Fruit fly (Drosophila melanogaster) whole organism, embryonic: ENCODE measurements around the gene CG8814.
A peak's percentile ranks its signal among the peaks of the same experiment; 100 is the strongest.

Experiments used
- Aef1 ChIP-seq: fragments of 200-800 bp; sonication (Bioruptor generic); IDR thresholded peaks from 3 replicates; pipeline ENCODE4 v1.3.6; 2022; ENCODE audit warnings: missing biosample characterization, missing genetic modification characterization
- Atf6 ChIP-seq: fragments of 200-800 bp; sonication (Bioruptor generic); IDR thresholded peaks from 2 replicates; pipeline ENCODE4 v1.3.6; 2022; ENCODE audit warnings: missing biosample characterization, missing genetic modification characterization
- C15 ChIP-seq: fragments of 200-800 bp; sonication (Bioruptor generic); IDR thresholded peaks from 3 replicates; pipeline ENCODE4 v1.3.6; 2022; ENCODE audit warnings: missing biosample characterization, missing genetic modification characterization
- CG10543 ChIP-seq: fragments of 200-800 bp; sonication (Bioruptor generic); optimal IDR thresholded peaks from 3 replicates; lab custom pipeline; 2017; ENCODE audit warnings: missing biosample characterization, mild to moderate bottlenecking, missing genetic modification characterization, moderate library complexity
- CG11247 ChIP-seq: fragments of 200-800 bp; sonication (Bioruptor generic); IDR thresholded peaks from 2 replicates; pipeline ENCODE4 v1.3.6; 2022; ENCODE audit warnings: missing biosample characterization, missing genetic modification characterization
- CG11504 ChIP-seq: fragments of 200-800 bp; sonication (Bioruptor generic); optimal IDR thresholded peaks from 3 replicates; lab custom pipeline; 2019; ENCODE audit warnings: missing biosample characterization, mild to moderate bottlenecking, missing genetic modification characterization, moderate library complexity
- CG12104 ChIP-seq: fragments of 200-800 bp; sonication (Bioruptor generic); optimal IDR thresholded peaks from 3 replicates; lab custom pipeline; 2016; ENCODE audit warnings: missing biosample characterization, missing genetic modification characterization
- CG1233 ChIP-seq: fragments of 200-800 bp; sonication (Bioruptor generic); optimal IDR thresholded peaks from 4 replicates; lab custom pipeline; 2018; ENCODE audit warnings: missing biosample characterization, mild to moderate bottlenecking, missing genetic modification characterization
- CG13424 ChIP-seq: fragments of 200-800 bp; sonication (Bioruptor generic); optimal IDR thresholded peaks from 2 replicates; lab custom pipeline; 2019; ENCODE audit warnings: missing biosample characterization, mild to moderate bottlenecking, missing genetic modification characterization, moderate library complexity
- CG14014 ChIP-seq: fragments of 200-800 bp; sonication (Bioruptor generic); IDR thresholded peaks from 2 replicates; pipeline ENCODE4 v1.3.6; 2022; ENCODE audit warnings: missing biosample characterization, missing genetic modification characterization
- CG1647 ChIP-seq: fragments of 200-800 bp; sonication (Bioruptor generic); optimal IDR thresholded peaks from 3 replicates; lab custom pipeline; 2016; ENCODE audit warnings: missing biosample characterization, missing genetic modification characterization
- CG17328 ChIP-seq: fragments of 200-800 bp; sonication (Bioruptor generic); IDR thresholded peaks from 2 replicates; pipeline ENCODE4 v1.3.6; 2022; ENCODE audit warnings: missing biosample characterization, missing genetic modification characterization
- CG17361 ChIP-seq: fragments of 200-800 bp; sonication (Bioruptor generic); IDR thresholded peaks from 3 replicates; pipeline ENCODE4 v1.3.6; 2022; ENCODE audit warnings: missing biosample characterization, missing genetic modification characterization
- CG17829 ChIP-seq: fragments of 200-800 bp; optimal IDR thresholded peaks from 2 replicates; lab custom pipeline; 2019; ENCODE audit warnings: missing biosample characterization, mild to moderate bottlenecking, missing genetic modification characterization, moderate library complexity
- CG2120 ChIP-seq: fragments of 200-800 bp; sonication (Bioruptor generic); optimal IDR thresholded peaks from 3 replicates; lab custom pipeline; 2016; ENCODE audit warnings: missing biosample characterization, missing genetic modification characterization
- CG2678 ChIP-seq: fragments of 200-800 bp; sonication (Bioruptor generic); optimal IDR thresholded peaks from 3 replicates; lab custom pipeline; 2019; ENCODE audit warnings: missing biosample characterization, mild to moderate bottlenecking, missing genetic modification characterization, moderate library complexity
- CG30403 ChIP-seq: fragments of 200-800 bp; sonication (Bioruptor generic); optimal IDR thresholded peaks from 3 replicates; lab custom pipeline; 2016; ENCODE audit warnings: missing biosample characterization, missing genetic modification characterization
- CG3163 ChIP-seq: fragments of 200-800 bp; sonication (Bioruptor generic); optimal IDR thresholded peaks from 3 replicates; lab custom pipeline; 2016; ENCODE audit warnings: missing biosample characterization, missing genetic modification characterization
- CG33557 ChIP-seq: fragments of 200-800 bp; sonication (Bioruptor generic); optimal IDR thresholded peaks from 2 replicates; lab custom pipeline; 2019; ENCODE audit warnings: missing biosample characterization, mild to moderate bottlenecking, missing genetic modification characterization, moderate library complexity
- CG3847 ChIP-seq: fragments of 200-800 bp; sonication (Bioruptor generic); IDR thresholded peaks from 2 replicates; pipeline ENCODE4 v1.3.6; 2022; ENCODE audit warnings: missing biosample characterization, missing genetic modification characterization
- CG4854 ChIP-seq: fragments of 200-800 bp; sonication (Bioruptor generic); optimal IDR thresholded peaks from 2 replicates; lab custom pipeline; 2016; ENCODE audit warnings: missing biosample characterization, missing genetic modification characterization, inconsistent platforms
- CG7357 ChIP-seq: fragments of 200-800 bp; sonication (Bioruptor generic); IDR thresholded peaks from 3 replicates; pipeline ENCODE4 v1.3.6; 2022; ENCODE audit warnings: missing biosample characterization, missing genetic modification characterization
- CG7372 ChIP-seq: fragments of 200-800 bp; sonication (Bioruptor generic); IDR thresholded peaks from 2 replicates; pipeline ENCODE4 v1.3.6; 2022; ENCODE audit warnings: missing biosample characterization, missing genetic modification characterization
- CG8388 ChIP-seq: fragments of 200-800 bp; sonication (Bioruptor generic); optimal IDR thresholded peaks from 2 replicates; lab custom pipeline; 2019; ENCODE audit warnings: missing biosample characterization, mild to moderate bottlenecking, missing genetic modification characterization, moderate library complexity
- CG9215 ChIP-seq: fragments of 200-800 bp; sonication (Bioruptor generic); IDR thresholded peaks from 2 replicates; pipeline ENCODE4 v1.3.6; 2022; ENCODE audit warnings: missing biosample characterization, missing genetic modification characterization
- CG9876 ChIP-seq: fragments of 200-800 bp; sonication (Bioruptor generic); optimal IDR thresholded peaks from 2 replicates; lab custom pipeline; 2016; ENCODE audit warnings: missing biosample characterization, missing genetic modification characterization
- CoRest ChIP-seq: fragments of 200-800 bp; sonication (Bioruptor generic); optimal IDR thresholded peaks from 3 replicates; lab custom pipeline; 2018; ENCODE audit warnings: missing biosample characterization, mild to moderate bottlenecking, missing genetic modification characterization, moderate library complexity
- CrebB ChIP-seq: fragments of 200-800 bp; sonication (Bioruptor generic); optimal IDR thresholded peaks from 3 replicates; lab custom pipeline; 2018; ENCODE audit warnings: missing biosample characterization, mild to moderate bottlenecking, missing genetic modification characterization
- Dip3 ChIP-seq: fragments of 200-800 bp; sonication (Bioruptor generic); optimal IDR thresholded peaks from 3 replicates; lab custom pipeline; 2016; ENCODE audit warnings: missing biosample characterization, missing genetic modification characterization
- Hr3 ChIP-seq: fragments of 200-800 bp; sonication (Bioruptor generic); optimal IDR thresholded peaks from 3 replicates; lab custom pipeline; 2016; ENCODE audit warnings: missing biosample characterization, missing genetic modification characterization
- Oaz ChIP-seq: fragments of 200-800 bp; sonication (Bioruptor generic); IDR thresholded peaks from 2 replicates; pipeline ENCODE4 v1.3.6; 2022; ENCODE audit warnings: missing biosample characterization, missing genetic modification characterization
- Pdp1 ChIP-seq, 2 experiments: fragments of 200-800 bp; sonication (Bioruptor generic); optimal IDR thresholded peaks; 3 replicates each; lab custom pipeline; 2016; ENCODE audit warnings: missing biosample characterization in 2 of 2, missing genetic modification characterization in 2 of 2, mild to moderate bottlenecking in 1 of 2, moderate library complexity in 1 of 2
- Poxn ChIP-seq: fragments of 200-800 bp; sonication (Bioruptor generic); IDR thresholded peaks from 2 replicates; pipeline ENCODE4 v1.3.6; 2022; ENCODE audit warnings: missing biosample characterization, missing genetic modification characterization
- Ptx1 ChIP-seq: fragments of 200-800 bp; sonication (Bioruptor generic); IDR thresholded peaks from 2 replicates; pipeline ENCODE4 v1.3.6; 2022; ENCODE audit warnings: missing biosample characterization, missing genetic modification characterization
- TFAM ChIP-seq: fragments of 200-800 bp; sonication (Bioruptor generic); optimal IDR thresholded peaks from 2 replicates; lab custom pipeline; 2017; ENCODE audit warnings: missing biosample characterization, missing genetic modification characterization, inconsistent platforms
- Usf ChIP-seq: fragments of 200-800 bp; sonication (Bioruptor generic); optimal IDR thresholded peaks from 2 replicates; lab custom pipeline; 2017; ENCODE audit warnings: missing genotype, missing biosample characterization, missing genetic modification characterization
- Xbp1 ChIP-seq: fragments of 200-800 bp; sonication (Bioruptor generic); optimal IDR thresholded peaks from 3 replicates; lab custom pipeline; 2016; ENCODE audit warnings: missing biosample characterization, mild to moderate bottlenecking, missing genetic modification characterization
- ase ChIP-seq: fragments of 200-800 bp; sonication (Bioruptor generic); IDR thresholded peaks from 3 replicates; pipeline ENCODE4 v1.3.6; 2022; ENCODE audit warnings: missing biosample characterization, missing genetic modification characterization
- cato ChIP-seq: fragments of 200-800 bp; sonication (Bioruptor generic); optimal IDR thresholded peaks from 2 replicates; lab custom pipeline; 2016; ENCODE audit warnings: missing biosample characterization, missing genetic modification characterization, borderline replicate concordance
- cwo ChIP-seq: fragments of 200-800 bp; sonication (Bioruptor generic); optimal IDR thresholded peaks from 3 replicates; lab custom pipeline; 2017; ENCODE audit warnings: missing biosample characterization, missing genetic modification characterization, mild to moderate bottlenecking, moderate library complexity, missing genetic modification reagents
- da ChIP-seq: fragments of 200-800 bp; sonication (Bioruptor generic); optimal IDR thresholded peaks from 2 replicates; lab custom pipeline; 2016; ENCODE audit warnings: missing biosample characterization, missing genetic modification characterization
- dpn ChIP-seq, 2 experiments: fragments of 200-800 bp; sonication (Bioruptor generic); optimal IDR thresholded peaks; 3 replicates each; lab custom pipeline; 2016; ENCODE audit warnings: missing biosample characterization in 2 of 2, missing genetic modification characterization in 2 of 2
- gem ChIP-seq: fragments of 200-800 bp; sonication (Bioruptor generic); optimal IDR thresholded peaks from 2 replicates; lab custom pipeline; 2019; ENCODE audit warnings: missing biosample characterization, mild to moderate bottlenecking, missing genetic modification characterization, moderate library complexity
- lola ChIP-seq, 3 experiments: fragments of >200 bp in 2 of 3; fragments of 200-800 bp in 1 of 3; sonication (Bioruptor generic) in 1 of 3; optimal IDR thresholded peaks; 2 replicates each; lab custom pipeline; 2017 to 2019; ENCODE audit warnings: missing biosample characterization in 3 of 3, missing genetic modification characterization in 3 of 3, mild to moderate bottlenecking in 1 of 3, moderate library complexity in 1 of 3
- pum ChIP-seq: fragments of 200-800 bp; sonication (Bioruptor generic); optimal IDR thresholded peaks from 2 replicates; lab custom pipeline; 2016; ENCODE audit warnings: missing biosample characterization, missing genetic modification characterization
- schlank ChIP-seq: fragments of 200-800 bp; sonication (Bioruptor generic); optimal IDR thresholded peaks from 2 replicates; lab custom pipeline; 2018; ENCODE audit warnings: missing biosample characterization, mild to moderate bottlenecking, missing genetic modification characterization
- seq ChIP-seq: fragments of 200-800 bp; sonication (Bioruptor generic); IDR thresholded peaks from 2 replicates; pipeline ENCODE4 v1.3.6; 2022; ENCODE audit warnings: missing biosample characterization, missing genetic modification characterization
- sim ChIP-seq: fragments of 200-800 bp; sonication (Bioruptor generic); IDR thresholded peaks from 2 replicates; pipeline ENCODE4 v1.3.6; 2022; ENCODE audit warnings: missing biosample characterization, missing genetic modification characterization
- vnd ChIP-seq: fragments of 200-800 bp; sonication (Bioruptor generic); IDR thresholded peaks from 3 replicates; pipeline ENCODE4 v1.3.6; 2022; ENCODE audit warnings: missing biosample characterization, missing genetic modification characterization; ENCODE audit not compliant: partially characterized antibody
- zfh1 ChIP-seq: fragments of 200-800 bp; sonication (Bioruptor generic); IDR thresholded peaks from 3 replicates; pipeline ENCODE4 v1.3.6; 2022; ENCODE audit warnings: missing biosample characterization, missing genetic modification characterization

CG8814 gene

DNA sequence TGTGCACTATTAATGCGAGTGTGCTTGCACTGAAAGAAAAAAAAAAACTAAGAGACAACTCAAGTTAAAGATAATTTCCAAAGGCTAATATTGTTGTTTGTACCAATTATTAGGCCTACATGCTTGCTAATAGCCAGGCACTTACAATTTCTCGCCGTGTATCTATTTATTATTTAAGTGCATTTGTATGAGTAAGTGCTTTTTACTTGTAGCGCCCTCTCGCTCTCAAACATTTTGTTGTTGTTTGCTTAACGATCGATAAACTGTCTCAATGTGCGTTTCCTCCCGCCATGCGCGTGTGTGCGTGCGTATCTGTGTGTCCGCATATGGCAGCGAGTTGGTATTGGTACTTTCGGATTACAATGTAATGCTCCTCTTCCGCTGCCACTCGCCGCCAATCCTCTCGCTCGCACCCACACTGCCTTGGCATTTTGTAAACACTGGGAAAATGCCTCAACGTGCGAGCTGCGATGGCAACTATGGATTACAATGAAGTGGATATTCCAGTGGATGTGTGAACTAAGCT lies 22.4 kb downstream of the CG8814 start (continued):
- TF ChIP-seq cwo (GFP tag; lab: Kevin White, UChicago) = peak; percentile 29
- TF ChIP-seq CG3163 (GFP tag; lab: Kevin White, UChicago) = peak; percentile 52
- no peak for TF ChIP-seq vnd (GFP tag; lab: Robert Waterston, UW)
- peak; percentile 90 for TF ChIP-seq gem (tag; lab: Kevin White, UChicago)
- TF ChIP-seq CG11247 = peak; percentile 76
- TF ChIP-seq CG10543 (GFP tag; lab: Kevin White, UChicago) = no peak
- peak; percentile 82 for TF ChIP-seq sim (GFP tag; lab: Robert Waterston, UW)
- TF ChIP-seq Hr3 = peak; percentile 83
- TF ChIP-seq CG3847 (GFP tag; lab: Robert Waterston, UW) = peak; percentile 58
- TF ChIP-seq TFAM (GFP tag; lab: Kevin White, UChicago) = peak; percentile 11
- TF ChIP-seq Poxn = no peak
- TF ChIP-seq CG7372 (GFP tag; lab: Robert Waterston, UW) = 0 out of 2 replicates have a peak, but pooled peaks have one; percentile 18
- peak; percentile 83 for TF ChIP-seq CG8388 (GFP tag; lab: Kevin White, UChicago)
- TF ChIP-seq CG13424 = peak; percentile 60
- peak; percentile 64 for TF ChIP-seq CG14014 (GFP tag; lab: Robert Waterston, UW)
- peak in 1 of 3 experiments; percentile 67 for TF ChIP-seq lola (GFP tag; optimal IDR thresholded peaks at IDR 0.05; lab: Kevin White, UChicago)
- peak; percentile 74 for TF ChIP-seq CG12104
- TF ChIP-seq Ptx1 = peak; percentile 90
- TF ChIP-seq da (GFP tag; lab: Kevin White, UChicago) = peak; percentile 61
- peak; percentile 67 for TF ChIP-seq CG7357
- TF ChIP-seq CG33557 = peak; percentile 39
- peak; percentile 78 for TF ChIP-seq CG2120 (GFP tag; lab: Kevin White, UChicago)
- no peak for TF ChIP-seq C15 (GFP tag; lab: Robert Waterston, UW)
- TF ChIP-seq CG17328 (GFP tag; lab: Robert Waterston, UW) = peak; percentile 90
- TF ChIP-seq seq = peak; percentile 66; the same call in 1 of the 2 replicates
- TF ChIP-seq CG17361 (GFP tag; lab: Robert Waterston, UW) = peak; percentile 87
- TF ChIP-seq CG30403 (GFP tag; lab: Kevin White, UChicago) = peak; percentile 90
- TF ChIP-seq Pdp1 (GFP tag; optimal IDR thresholded peaks at IDR 0.05; lab: Kevin White, UChicago) = peak; percentile 86 to 89
- peak; percentile 67 for TF ChIP-seq CG1233
- TF ChIP-seq Atf6 (GFP tag; lab: Robert Waterston, UW) = peak; percentile 77
- TF ChIP-seq Dip3 (GFP tag; lab: Kevin White, UChicago) = peak; percentile 42
- TF ChIP-seq CG4854 (GFP tag; lab: Kevin White, UChicago) = peak; percentile 39
- TF ChIP-seq schlank (tag; lab: Kevin White, UChicago) = no peak
- TF ChIP-seq CG2678 (tag; lab: Kevin White, UChicago) = peak; percentile 76
- no peak for TF ChIP-seq CG9215 (GFP tag; lab: Robert Waterston, UW)
- TF ChIP-seq Xbp1 (GFP tag; lab: Kevin White, UChicago) = peak; percentile 89
- TF ChIP-seq CG1647 = peak; percentile 75
- peak; percentile 87 for TF ChIP-seq pum
- peak; percentile 70 for TF ChIP-seq CoRest
- TF ChIP-seq Aef1 (GFP tag; lab: Robert Waterston, UW) = peak; percentile 81
- peak; percentile 69 for TF ChIP-seq CG17829 (tag; lab: Kevin White, UChicago)
- no peak for TF ChIP-seq Usf (GFP tag; lab: Kevin White, UChicago)
- TF ChIP-seq dpn (GFP tag; optimal IDR thresholded peaks at IDR 0.05; lab: Kevin White, UChicago) = peak; percentile 86 to 87
- TF ChIP-seq CrebB (tag; lab: Kevin White, UChicago) = no peak
- TF ChIP-seq zfh1 (GFP tag; lab: Robert Waterston, UW) = peak; percentile 87
- peak; percentile 57; the same call in 1 of the 2 replicates for TF ChIP-seq Oaz (GFP tag; lab: Robert Waterston, UW)
- TF ChIP-seq cato = peak; percentile 73
- peak; percentile 84 for TF ChIP-seq ase
- peak; percentile 79 for TF ChIP-seq CG9876
- TF ChIP-seq CG11504 (tag; lab: Kevin White, UChicago) = peak; percentile 83
